Worm (Caenorhabditis elegans) whole organism, early embryonic: ENCODE measurements around the gene fbxb-16.

Experiments used
- B0310.2 ChIP-seq: sonication (generic microtip); optimal IDR thresholded peaks from 2 replicates; lab custom pipeline; 2016; ENCODE audit warnings: mild to moderate bottlenecking, missing genetic modification characterization, missing compliant biosample characterization
- aly-1 ChIP-seq: sonication (generic microtip); optimal IDR thresholded peaks from 2 replicates; lab custom pipeline; 2016; ENCODE audit warnings: missing genetic modification characterization, missing compliant biosample characterization
- ama-1 ChIP-seq: fragments of 150-350 bp; optimal IDR thresholded peaks from 2 replicates; lab custom pipeline; 2014
- ceh-13 ChIP-seq: fragments of 200-800 bp; sonication (Bioruptor generic); optimal IDR thresholded peaks from 2 replicates; lab custom pipeline; 2018; ENCODE audit warnings: mild to moderate bottlenecking, missing genetic modification characterization, missing compliant biosample characterization
- ceh-36 ChIP-seq: sonication (generic microtip); optimal IDR thresholded peaks from 2 replicates; lab custom pipeline; 2016; ENCODE audit warnings: missing genetic modification characterization, inconsistent platforms, missing compliant biosample characterization
- flt-1 ChIP-seq: fragments of 200-800 bp; sonication (Bioruptor generic); IDR thresholded peaks from 2 replicates; pipeline ENCODE4 v1.3.6; 2022; ENCODE audit warnings: missing genetic modification characterization, missing compliant biosample characterization
- hmbx-1 ChIP-seq: sonication (generic microtip); optimal IDR thresholded peaks from 2 replicates; lab custom pipeline; 2016; ENCODE audit warnings: mild to moderate bottlenecking, missing genetic modification characterization, missing compliant biosample characterization
- hnd-1 ChIP-seq: sonication (generic microtip); optimal IDR thresholded peaks from 2 replicates; lab custom pipeline; 2016; ENCODE audit warnings: missing genetic modification characterization, missing compliant biosample characterization
- scrt-1 ChIP-seq: fragments of 200-800 bp; sonication (Bioruptor generic); IDR thresholded peaks from 2 replicates; pipeline ENCODE4 v1.3.6; 2022; ENCODE audit warnings: missing genetic modification characterization, missing compliant biosample characterization
- tbx-11 ChIP-seq: fragments of 200-800 bp; sonication (Bioruptor generic); IDR thresholded peaks from 2 replicates; pipeline ENCODE4 v1.3.6; 2022; ENCODE audit warnings: missing genetic modification characterization, missing compliant biosample characterization
- tbx-37 ChIP-seq: fragments of 200-800 bp; sonication (Bioruptor generic); conservative IDR thresholded peaks from 2 replicates; pipeline ENCODE4 v1.3.6; 2022; ENCODE audit warnings: missing genetic modification reagents, missing genetic modification characterization, missing compliant biosample characterization

ce11 chrII:1650502-1650901 is 1.2 kb downstream of the fbxb-16 start, which contains the start of gene fbxb-20:
- TF ChIP-seq tbx-11 (GFP tag; lab: Robert Waterston, UW) (no peak), ama-1 (no peak), hnd-1 (tag; lab: Kevin White, UChicago) (no peak), scrt-1 (GFP tag; lab: Robert Waterston, UW) (no peak), aly-1 (tag; lab: Kevin White, UChicago) (no peak), tbx-37 (GFP tag; lab: Robert Waterston, UW) (no peak), ceh-36 (tag; lab: Kevin White, UChicago) (no peak), ceh-13 (GFP tag; lab: Kevin White, UChicago) (no peak), B0310.2 (no peak), flt-1 (GFP tag; lab: Robert Waterston, UW) (no peak), hmbx-1 (tag; lab: Kevin White, UChicago) (no peak)
